Worm (Caenorhabditis elegans) whole organism, mixed stage, embryonic: ENCODE measurements around the gene T22C8.4.

Experiments used
- M03D4.4 ChIP-seq: sonication (generic microtip); optimal IDR thresholded peaks from 2 replicates; lab custom pipeline; 2017; ENCODE audit warnings: mild to moderate bottlenecking, missing genetic modification characterization, missing compliant biosample characterization
- bed-3 ChIP-seq: fragments of 200-800 bp; sonication (Bioruptor generic); optimal IDR thresholded peaks from 3 replicates; lab custom pipeline; 2018; ENCODE audit warnings: mild to moderate bottlenecking, missing genetic modification characterization, moderate library complexity, missing compliant biosample characterization
- blmp-1 ChIP-seq: fragments of 150-350 bp; optimal IDR thresholded peaks from 2 replicates; lab custom pipeline; 2014; ENCODE audit warnings: missing biosample characterization, missing genetic modification characterization
- ceh-39 ChIP-seq: fragments of 150-350 bp; optimal IDR thresholded peaks from 2 replicates; lab custom pipeline; 2014; ENCODE audit warnings: missing biosample characterization, missing genetic modification characterization
- ceh-43 ChIP-seq: fragments of 200-800 bp; sonication (Bioruptor generic); optimal IDR thresholded peaks from 2 replicates; lab custom pipeline; 2018; ENCODE audit warnings: mild to moderate bottlenecking, missing genetic modification characterization, moderate library complexity, missing compliant biosample characterization
- ceh-83 ChIP-seq: fragments of 200-800 bp; sonication (Bioruptor generic); optimal IDR thresholded peaks from 2 replicates; lab custom pipeline; 2018; ENCODE audit warnings: mild to moderate bottlenecking, missing genetic modification characterization, missing compliant biosample characterization
- ces-1 ChIP-seq: fragments of 150-350 bp; optimal IDR thresholded peaks from 2 replicates; lab custom pipeline; 2014; ENCODE audit warnings: missing biosample characterization, missing genetic modification reagents, missing genetic modification characterization
- drap-1 ChIP-seq: fragments of 200-800 bp; sonication (Bioruptor generic); optimal IDR thresholded peaks from 3 replicates; lab custom pipeline; 2018; ENCODE audit warnings: mild to moderate bottlenecking, missing genetic modification characterization, missing compliant biosample characterization
- elt-1 ChIP-seq: sonication (generic microtip); optimal IDR thresholded peaks from 2 replicates; lab custom pipeline; 2017; ENCODE audit warnings: missing genetic modification characterization, mild to moderate bottlenecking, missing compliant biosample characterization, antibody characterized with exemption, moderate library complexity, borderline replicate concordance; ENCODE audit not compliant: insufficient read depth
- elt-3 ChIP-seq: fragments of 150-350 bp; optimal IDR thresholded peaks from 2 replicates; lab custom pipeline; 2014; ENCODE audit warnings: missing biosample characterization, missing genetic modification characterization
- flh-1 ChIP-seq: fragments of 200-800 bp; sonication (Bioruptor generic); optimal IDR thresholded peaks from 2 replicates; lab custom pipeline; 2018; ENCODE audit warnings: mild to moderate bottlenecking, missing genetic modification characterization, moderate library complexity, missing compliant biosample characterization
- ham-2 ChIP-seq: fragments of 200-800 bp; sonication (Bioruptor generic); optimal IDR thresholded peaks from 2 replicates; lab custom pipeline; 2018; ENCODE audit warnings: mild to moderate bottlenecking, missing genetic modification characterization, missing compliant biosample characterization
- lin-13 ChIP-seq: fragments of 150-350 bp; optimal IDR thresholded peaks from 2 replicates; lab custom pipeline; 2014; ENCODE audit warnings: missing biosample characterization, missing genetic modification characterization
- lin-32 ChIP-seq: fragments of 200-800 bp; sonication (Bioruptor generic); optimal IDR thresholded peaks from 2 replicates; lab custom pipeline; 2018; ENCODE audit warnings: mild to moderate bottlenecking, missing genetic modification characterization, missing compliant biosample characterization
- lsy-2 ChIP-seq: fragments of 150-350 bp; optimal IDR thresholded peaks from 2 replicates; lab custom pipeline; 2014; ENCODE audit warnings: missing biosample characterization, missing genetic modification characterization
- mab-5 ChIP-seq: fragments of 150-350 bp; optimal IDR thresholded peaks from 2 replicates; lab custom pipeline; 2014; ENCODE audit warnings: missing biosample characterization, missing genetic modification characterization
- mep-1 ChIP-seq: fragments of 150-350 bp; optimal IDR thresholded peaks from 2 replicates; lab custom pipeline; 2017; ENCODE audit warnings: missing biosample characterization, missing genetic modification reagents, missing genetic modification characterization, inconsistent platforms
- mls-2 ChIP-seq: sonication (generic microtip); optimal IDR thresholded peaks from 2 replicates; lab custom pipeline; 2016; ENCODE audit warnings: mild to moderate bottlenecking, missing genetic modification characterization, moderate library complexity, missing compliant biosample characterization
- nhr-12 ChIP-seq: fragments of 150-350 bp; optimal IDR thresholded peaks from 2 replicates; lab custom pipeline; 2014; ENCODE audit warnings: missing biosample characterization, missing genetic modification characterization
- nhr-2 ChIP-seq: fragments of 150-350 bp; optimal IDR thresholded peaks from 2 replicates; lab custom pipeline; 2014; ENCODE audit warnings: missing biosample characterization, missing genetic modification characterization
- nhr-237 ChIP-seq: fragments of 150-350 bp; optimal IDR thresholded peaks from 2 replicates; lab custom pipeline; 2014; ENCODE audit warnings: missing biosample characterization, missing genetic modification characterization
- nhr-28 ChIP-seq: fragments of 150-350 bp; optimal IDR thresholded peaks from 2 replicates; lab custom pipeline; 2014; ENCODE audit warnings: missing biosample characterization, missing genetic modification characterization
- pha-4 ChIP-seq: fragments of 150-350 bp; optimal IDR thresholded peaks from 2 replicates; lab custom pipeline; 2018; ENCODE audit warnings: missing biosample characterization, missing genetic modification reagents, missing genetic modification characterization
- sem-2 ChIP-seq: fragments of 200-800 bp; sonication (Bioruptor generic); optimal IDR thresholded peaks from 2 replicates; lab custom pipeline; 2018; ENCODE audit warnings: mild to moderate bottlenecking, missing genetic modification characterization, missing compliant biosample characterization
- tbx-8 ChIP-seq: fragments of 200-800 bp; sonication (Bioruptor generic); optimal IDR thresholded peaks from 2 replicates; lab custom pipeline; 2018; ENCODE audit warnings: mild to moderate bottlenecking, missing genetic modification characterization, moderate library complexity, missing compliant biosample characterization
- unc-120 ChIP-seq: sonication (generic microtip); optimal IDR thresholded peaks from 2 replicates; lab custom pipeline; 2017; ENCODE audit warnings: missing genetic modification characterization, missing compliant biosample characterization; ENCODE audit not compliant: poor library complexity, severe bottlenecking
- unc-62 ChIP-seq: fragments of 150-350 bp; optimal IDR thresholded peaks from 2 replicates; lab custom pipeline; 2014; ENCODE audit warnings: missing biosample characterization, missing genetic modification reagents, missing genetic modification characterization
- zip-8 ChIP-seq: fragments of 150-350 bp; optimal IDR thresholded peaks from 2 replicates; lab custom pipeline; 2014; ENCODE audit warnings: missing biosample characterization, missing genetic modification characterization

The T22C8.4 gene

DNA sequence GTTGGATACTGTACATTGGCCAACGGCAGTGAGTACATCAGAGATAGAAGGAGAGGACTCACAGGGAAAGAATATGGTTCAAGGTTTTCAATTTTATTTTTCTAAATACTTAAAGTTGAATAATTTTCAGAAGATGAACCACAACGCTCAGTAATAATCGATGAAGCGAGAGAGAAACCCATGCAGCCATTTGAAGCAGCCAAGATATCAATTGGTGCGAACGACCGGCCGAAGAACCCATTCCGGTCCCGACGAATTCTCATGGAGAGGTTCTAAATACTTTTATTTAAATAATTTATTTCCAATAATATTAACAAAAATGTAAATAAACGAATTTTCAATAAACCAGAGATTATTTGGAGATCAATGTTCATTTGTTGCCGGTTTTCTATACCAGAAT, 23.1 kb downstream of the T22C8.4 start, which contains the start of gene pigg-1:
TSS of gene pigg-1 (minus strand) at position 101 of the 400 bp plus-strand sequence.
- no peak for TF ChIP-seq zip-8 (tag; lab: Kevin White, UChicago)
- no peak for TF ChIP-seq pha-4 (tag; lab: Kevin White, UChicago)
- TF ChIP-seq sem-2 (GFP tag; lab: Kevin White, UChicago) = no peak
- TF ChIP-seq lin-32 (GFP tag; lab: Kevin White, UChicago) = no peak
- TF ChIP-seq nhr-28 (tag; lab: Kevin White, UChicago) = no peak
- TF ChIP-seq ceh-39 (tag; lab: Kevin White, UChicago) = no peak
- no peak for TF ChIP-seq ces-1 (GFP tag; lab: Kevin White, UChicago)
- no peak for TF ChIP-seq flh-1
- TF ChIP-seq ceh-43 = no peak
- no peak for TF ChIP-seq nhr-237 (tag; lab: Kevin White, UChicago)
- TF ChIP-seq elt-1 (tag; lab: Kevin White, UChicago) = no peak
- no peak for TF ChIP-seq lsy-2 (tag; lab: Kevin White, UChicago)
- TF ChIP-seq unc-62 (GFP tag; lab: Kevin White, UChicago) = no peak
- TF ChIP-seq lin-13 (tag; lab: Kevin White, UChicago) = no peak
- no peak for TF ChIP-seq blmp-1 (tag; lab: Kevin White, UChicago)
- no peak for TF ChIP-seq tbx-8 (GFP tag; lab: Kevin White, UChicago)
- TF ChIP-seq drap-1 (GFP tag; lab: Kevin White, UChicago) = no peak
- no peak for TF ChIP-seq mls-2

ce11 chrII:8599214-8599613, 24.1 kb downstream of the T22C8.4 start, which contains the start of gene F28C6.5:
Gene F28C6.5 (plus strand): TSS chrII:8599514.
- TF ChIP-seq tbx-8 (GFP tag; lab: Kevin White, UChicago) (no peak), sem-2 (GFP tag; lab: Kevin White, UChicago) (no peak), M03D4.4 (no peak), unc-120 (tag; lab: Kevin White, UChicago) (no peak), ham-2 (GFP tag; lab: Kevin White, UChicago) (no peak), lin-13 (tag; lab: Kevin White, UChicago) (no peak)

DNA sequence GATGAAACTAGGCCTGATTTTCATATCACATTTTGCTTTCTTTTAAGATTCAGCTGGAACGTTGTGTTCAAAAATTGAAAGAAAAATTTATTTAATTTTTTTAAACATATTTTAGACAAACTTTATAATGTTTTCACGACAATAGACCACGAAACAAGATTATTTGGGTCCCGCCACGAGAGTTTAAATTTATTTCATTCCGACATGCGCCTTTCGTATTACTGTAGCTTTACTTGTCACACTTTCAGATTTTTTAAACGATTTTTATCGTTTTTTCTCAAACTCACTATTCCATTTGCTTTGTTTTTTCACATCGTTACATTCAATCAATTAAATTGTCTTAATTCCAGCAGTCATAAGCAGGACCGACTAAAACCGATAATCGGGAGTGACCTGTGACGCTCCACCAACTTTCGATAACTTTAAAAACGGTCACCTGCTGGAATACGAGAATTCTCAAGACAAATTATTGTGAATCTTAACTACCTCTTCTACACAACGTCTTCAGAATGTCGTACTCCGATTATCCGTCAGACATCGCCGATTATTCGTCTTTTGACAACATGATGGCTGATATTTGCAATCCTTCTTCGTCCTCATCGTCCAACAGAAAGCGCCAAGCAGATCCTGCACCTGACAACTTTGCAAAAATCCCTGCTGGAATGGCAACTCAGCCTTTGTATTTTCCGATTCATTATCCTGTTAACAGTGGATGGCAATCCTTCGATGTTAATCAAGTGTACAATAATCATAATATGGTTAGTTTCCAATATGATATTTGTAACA, 29.3 kb downstream of the T22C8.4 start, which contains the start of gene aptf-3:
TSS of gene aptf-3 (plus strand) at position 351 of the 786 bp plus-strand sequence.
- TF ChIP-seq ces-1 (GFP tag; lab: Kevin White, UChicago) = no peak
- TF ChIP-seq tbx-8 (GFP tag; lab: Kevin White, UChicago) = no peak
- TF ChIP-seq nhr-28 (tag; lab: Kevin White, UChicago) = no peak
- TF ChIP-seq lsy-2 (tag; lab: Kevin White, UChicago) = no peak
- TF ChIP-seq nhr-12 (tag; lab: Kevin White, UChicago) = no peak

DNA sequence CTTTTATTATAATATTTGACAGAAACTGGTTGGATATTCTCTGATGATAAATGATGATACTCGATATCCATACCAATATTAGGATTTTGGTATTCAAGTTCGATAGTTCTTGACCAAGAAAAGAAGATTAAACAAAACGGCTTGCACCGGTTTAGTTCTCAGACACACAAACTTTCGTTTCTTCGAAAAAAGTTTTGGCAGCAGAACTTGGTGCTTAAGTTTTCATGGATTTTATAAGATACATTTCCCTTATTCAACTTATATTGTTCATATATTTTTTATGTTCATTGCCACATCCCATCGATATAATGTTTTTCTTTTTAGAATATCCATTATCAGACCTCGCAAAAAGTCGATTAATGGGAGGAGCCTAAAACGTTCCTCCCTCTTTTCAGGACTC, 32.6 kb downstream of the T22C8.4 start, which contains the start of gene aptf-4:
TSS of gene aptf-4 (plus strand) at position 301 of the 400 bp plus-strand sequence.
- TF ChIP-seq mep-1 (tag; lab: Kevin White, UChicago) (no peak), mls-2 (no peak), elt-1 (tag; lab: Kevin White, UChicago) (no peak), bed-3 (GFP tag; lab: Kevin White, UChicago) (no peak), nhr-12 (tag; lab: Kevin White, UChicago) (no peak), elt-3 (tag; lab: Kevin White, UChicago) (no peak), lin-32 (GFP tag; lab: Kevin White, UChicago) (no peak), ceh-43 (no peak), ceh-83 (no peak), lin-13 (tag; lab: Kevin White, UChicago) (no peak), blmp-1 (tag; lab: Kevin White, UChicago) (no peak), zip-8 (tag; lab: Kevin White, UChicago) (no peak), pha-4 (tag; lab: Kevin White, UChicago) (no peak), mab-5 (no peak)

DNA sequence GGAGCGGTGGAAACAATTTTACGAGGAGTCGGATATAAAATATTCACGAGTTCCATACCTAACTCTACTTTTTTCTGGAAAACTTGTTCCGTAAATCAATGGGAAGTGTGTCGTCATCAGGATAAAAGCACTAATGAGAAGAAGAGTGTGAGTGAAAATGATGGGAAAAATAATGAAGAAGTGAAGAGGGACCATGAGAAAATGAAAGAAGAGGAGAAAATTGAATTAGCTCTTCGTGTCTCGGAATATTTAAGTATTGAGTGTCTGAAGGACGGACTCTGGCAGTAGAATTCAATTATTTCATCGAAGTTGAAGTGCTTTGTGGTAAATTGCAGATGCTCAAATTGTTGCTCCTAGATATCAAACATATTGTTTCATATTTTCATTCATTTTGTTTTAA, 34.1 kb downstream of the T22C8.4 start:
- TF ChIP-seq nhr-2 (tag; lab: Kevin White, UChicago) (no peak), ces-1 (GFP tag; lab: Kevin White, UChicago) (peak; percentile 100)
